Fruit fly (Drosophila melanogaster) whole organism, embryonic: Measurements from ENCODE around the gene CG7379.

Source experiments
- B-H1 ChIP-seq: fragments of 200-800 bp; sonication (Bioruptor generic); IDR thresholded peaks from 3 replicates; pipeline ENCODE4 v1.3.6; 2022; ENCODE audit warnings: missing biosample characterization, missing genetic modification characterization
- CG10543 ChIP-seq: fragments of 200-800 bp; sonication (Bioruptor generic); optimal IDR thresholded peaks from 3 replicates; lab custom pipeline; 2017; ENCODE audit warnings: missing biosample characterization, mild to moderate bottlenecking, missing genetic modification characterization, moderate library complexity
- CG11695 ChIP-seq: fragments of 200-800 bp; sonication (Bioruptor generic); IDR thresholded peaks from 3 replicates; pipeline ENCODE4 v1.3.6; 2022; ENCODE audit warnings: missing biosample characterization, missing genetic modification characterization
- CG13424 ChIP-seq: fragments of 200-800 bp; sonication (Bioruptor generic); optimal IDR thresholded peaks from 2 replicates; lab custom pipeline; 2019; ENCODE audit warnings: missing biosample characterization, mild to moderate bottlenecking, missing genetic modification characterization, moderate library complexity
- CG15269 ChIP-seq: fragments of 200-800 bp; sonication (Bioruptor generic); optimal IDR thresholded peaks from 2 replicates; lab custom pipeline; 2018; ENCODE audit warnings: missing biosample characterization, mild to moderate bottlenecking, missing genetic modification characterization, moderate library complexity
- CG15601 ChIP-seq: fragments of 200-800 bp; sonication (Bioruptor generic); optimal IDR thresholded peaks from 3 replicates; lab custom pipeline; 2019; ENCODE audit warnings: missing biosample characterization, mild to moderate bottlenecking, missing genetic modification characterization, moderate library complexity
- CG16813 ChIP-seq: fragments of 200-800 bp; sonication (Bioruptor generic); IDR thresholded peaks from 3 replicates; pipeline ENCODE4 v1.3.6; 2022; ENCODE audit warnings: missing biosample characterization, missing genetic modification characterization; ENCODE audit not compliant: partially characterized antibody
- CG17568 ChIP-seq: fragments of 200-800 bp; sonication (Bioruptor generic); optimal IDR thresholded peaks from 2 replicates; lab custom pipeline; 2018; ENCODE audit warnings: missing biosample characterization, mild to moderate bottlenecking, missing genetic modification characterization, moderate library complexity
- CG31441 ChIP-seq: fragments of 200-800 bp; sonication (Bioruptor generic); IDR thresholded peaks from 2 replicates; pipeline ENCODE4 v1.3.6; 2022; ENCODE audit warnings: missing biosample characterization, missing genetic modification characterization
- CG33557 ChIP-seq: fragments of 200-800 bp; sonication (Bioruptor generic); optimal IDR thresholded peaks from 2 replicates; lab custom pipeline; 2019; ENCODE audit warnings: missing biosample characterization, mild to moderate bottlenecking, missing genetic modification characterization, moderate library complexity
- CG4360 ChIP-seq: fragments of 200-800 bp; sonication (Bioruptor generic); IDR thresholded peaks from 2 replicates; pipeline ENCODE4 v1.3.6; 2022; ENCODE audit warnings: missing biosample characterization, missing genetic modification characterization
- CG4707 ChIP-seq: fragments of 200-800 bp; sonication (Bioruptor generic); optimal IDR thresholded peaks from 2 replicates; lab custom pipeline; 2018; ENCODE audit warnings: missing biosample characterization, mild to moderate bottlenecking, missing genetic modification characterization, moderate library complexity
- CG6765 ChIP-seq: fragments of 200-800 bp; sonication (Bioruptor generic); optimal IDR thresholded peaks from 3 replicates; lab custom pipeline; 2017; ENCODE audit warnings: missing biosample characterization, mild to moderate bottlenecking, missing genetic modification characterization
- CG6813 ChIP-seq: fragments of 200-800 bp; sonication (Bioruptor generic); optimal IDR thresholded peaks from 2 replicates; lab custom pipeline; 2017; ENCODE audit warnings: missing biosample characterization, missing genetic modification characterization, mild to moderate bottlenecking, moderate library complexity, missing genetic modification reagents
- CG7357 ChIP-seq: fragments of 200-800 bp; sonication (Bioruptor generic); IDR thresholded peaks from 3 replicates; pipeline ENCODE4 v1.3.6; 2022; ENCODE audit warnings: missing biosample characterization, missing genetic modification characterization
- CG7372 ChIP-seq: fragments of 200-800 bp; sonication (Bioruptor generic); IDR thresholded peaks from 2 replicates; pipeline ENCODE4 v1.3.6; 2022; ENCODE audit warnings: missing biosample characterization, missing genetic modification characterization
- CG7928 ChIP-seq: fragments of 200-800 bp; sonication (Bioruptor generic); optimal IDR thresholded peaks from 2 replicates; lab custom pipeline; 2017; ENCODE audit warnings: missing biosample characterization, mild to moderate bottlenecking, missing genetic modification characterization
- CG8388 ChIP-seq: fragments of 200-800 bp; sonication (Bioruptor generic); optimal IDR thresholded peaks from 2 replicates; lab custom pipeline; 2019; ENCODE audit warnings: missing biosample characterization, mild to moderate bottlenecking, missing genetic modification characterization, moderate library complexity
- CG9215 ChIP-seq: fragments of 200-800 bp; sonication (Bioruptor generic); IDR thresholded peaks from 2 replicates; pipeline ENCODE4 v1.3.6; 2022; ENCODE audit warnings: missing biosample characterization, missing genetic modification characterization
- CG9609 ChIP-seq: fragments of 200-800 bp; sonication (Bioruptor generic); optimal IDR thresholded peaks from 3 replicates; lab custom pipeline; 2016; ENCODE audit warnings: missing biosample characterization, missing genetic modification characterization
- CTCF ChIP-seq: fragments of 200-800 bp; sonication (Bioruptor generic); optimal IDR thresholded peaks from 2 replicates; lab custom pipeline; 2017; ENCODE audit warnings: missing biosample characterization, mild to moderate bottlenecking, missing genetic modification characterization, moderate library complexity
- Dbx ChIP-seq: fragments of 200-800 bp; sonication (Bioruptor generic); IDR thresholded peaks from 3 replicates; pipeline ENCODE4 v1.3.6; 2022; ENCODE audit warnings: missing biosample characterization, missing genetic modification characterization
- Fer2 ChIP-seq: fragments of 200-800 bp; sonication (Bioruptor generic); optimal IDR thresholded peaks from 2 replicates; lab custom pipeline; 2018; ENCODE audit warnings: missing biosample characterization, mild to moderate bottlenecking, missing genetic modification characterization, moderate library complexity
- GATAe ChIP-seq: fragments of 200-800 bp; sonication (Bioruptor generic); conservative IDR thresholded peaks from 2 replicates; pipeline ENCODE4 v1.3.6; 2022; ENCODE audit warnings: missing biosample characterization, missing genetic modification characterization
- H2.0 ChIP-seq: fragments of 200-800 bp; sonication (Bioruptor generic); IDR thresholded peaks from 2 replicates; pipeline ENCODE4 v1.3.6; 2022; ENCODE audit warnings: missing biosample characterization, missing genetic modification characterization
- Max ChIP-seq: fragments of 200-800 bp; sonication (Bioruptor generic); optimal IDR thresholded peaks from 2 replicates; lab custom pipeline; 2016; ENCODE audit warnings: missing biosample characterization, mild to moderate bottlenecking, missing genetic modification characterization
- Opbp ChIP-seq: fragments of 200-800 bp; sonication (Bioruptor generic); IDR thresholded peaks from 3 replicates; pipeline ENCODE4 v1.3.6; 2022; ENCODE audit warnings: missing biosample characterization, missing genetic modification characterization; ENCODE audit not compliant: partially characterized antibody
- Poxn ChIP-seq: fragments of 200-800 bp; sonication (Bioruptor generic); IDR thresholded peaks from 2 replicates; pipeline ENCODE4 v1.3.6; 2022; ENCODE audit warnings: missing biosample characterization, missing genetic modification characterization
- Ptx1 ChIP-seq: fragments of 200-800 bp; sonication (Bioruptor generic); IDR thresholded peaks from 2 replicates; pipeline ENCODE4 v1.3.6; 2022; ENCODE audit warnings: missing biosample characterization, missing genetic modification characterization
- Sox100B ChIP-seq: fragments of 200-800 bp; sonication (Bioruptor generic); optimal IDR thresholded peaks from 3 replicates; lab custom pipeline; 2018; ENCODE audit warnings: missing biosample characterization, mild to moderate bottlenecking, missing genetic modification characterization
- ara ChIP-seq: fragments of 200-800 bp; sonication (Bioruptor generic); IDR thresholded peaks from 2 replicates; pipeline ENCODE4 v1.3.6; 2022; ENCODE audit warnings: missing biosample characterization, missing genetic modification characterization
- cato ChIP-seq: fragments of 200-800 bp; sonication (Bioruptor generic); optimal IDR thresholded peaks from 2 replicates; lab custom pipeline; 2016; ENCODE audit warnings: missing biosample characterization, missing genetic modification characterization, borderline replicate concordance
- danr ChIP-seq: fragments of 200-800 bp; sonication (Bioruptor generic); IDR thresholded peaks from 2 replicates; pipeline ENCODE4 v1.3.6; 2022; ENCODE audit warnings: missing biosample characterization, missing genetic modification characterization
- fd64A ChIP-seq: fragments of 200-800 bp; sonication (Bioruptor generic); optimal IDR thresholded peaks from 3 replicates; lab custom pipeline; 2018; ENCODE audit warnings: missing biosample characterization, mild to moderate bottlenecking, missing genetic modification characterization
- inv ChIP-seq: fragments of 200-800 bp; sonication (Bioruptor generic); IDR thresholded peaks from 2 replicates; pipeline ENCODE4 v1.3.6; 2022; ENCODE audit warnings: missing biosample characterization, missing genetic modification characterization; ENCODE audit not compliant: partially characterized antibody
- nom ChIP-seq: fragments of 200-800 bp; sonication (Bioruptor generic); optimal IDR thresholded peaks from 2 replicates; lab custom pipeline; 2017; ENCODE audit warnings: missing biosample characterization, missing genetic modification characterization, mild to moderate bottlenecking, moderate library complexity, missing genetic modification reagents
- odd ChIP-seq: fragments of 200-800 bp; sonication (Bioruptor generic); optimal IDR thresholded peaks from 2 replicates; lab custom pipeline; 2017; ENCODE audit warnings: missing biosample characterization, mild to moderate bottlenecking, missing genetic modification characterization
- pb ChIP-seq: fragments of 200-800 bp; sonication (Bioruptor generic); optimal IDR thresholded peaks from 3 replicates; lab custom pipeline; 2016; ENCODE audit warnings: missing biosample characterization, missing genetic modification characterization
- pho ChIP-seq: fragments of 200-800 bp; sonication (Bioruptor generic); optimal IDR thresholded peaks from 2 replicates; lab custom pipeline; 2016; ENCODE audit warnings: missing biosample characterization, missing genetic modification characterization
- pita ChIP-seq: fragments of 200-800 bp; sonication (Bioruptor generic); optimal IDR thresholded peaks from 2 replicates; lab custom pipeline; 2017; ENCODE audit warnings: missing biosample characterization, mild to moderate bottlenecking, missing genetic modification characterization
- prd ChIP-seq, 3 experiments: fragments of >200 bp in 2 of 3; fragments of 200-800 bp in 1 of 3; sonication (Bioruptor generic) in 1 of 3; optimal IDR thresholded peaks in 2 of 3; IDR thresholded peaks in 1 of 3; 2 replicates in 2 of 3; 3 replicates in 1 of 3; pipeline versions ENCODE4 v1.3.6 to Lab custom; 2017 to 2022; ENCODE audit warnings: missing biosample characterization in 1 of 3, missing genetic modification characterization in 1 of 3
- rib ChIP-seq: fragments of 200-800 bp; sonication (Bioruptor generic); IDR thresholded peaks from 2 replicates; pipeline ENCODE4 v1.3.6; 2022; ENCODE audit warnings: missing biosample characterization, missing genetic modification characterization
- run ChIP-seq: fragments of 200-800 bp; sonication (Bioruptor generic); optimal IDR thresholded peaks from 3 replicates; lab custom pipeline; 2018; ENCODE audit warnings: missing biosample characterization, mild to moderate bottlenecking, missing genetic modification characterization
- sc ChIP-seq, 3 experiments: fragments of >200 bp in 2 of 3; fragments of 200-800 bp in 1 of 3; sonication (Bioruptor generic) in 1 of 3; optimal IDR thresholded peaks; 2 replicates in 2 of 3; 3 replicates in 1 of 3; lab custom pipeline; 2017; ENCODE audit warnings: mild to moderate bottlenecking in 1 of 3, missing biosample characterization in 1 of 3, missing genetic modification characterization in 1 of 3, missing genetic modification reagents in 1 of 3
- sqz ChIP-seq: fragments of 200-800 bp; sonication (Bioruptor generic); optimal IDR thresholded peaks from 3 replicates; lab custom pipeline; 2018; ENCODE audit warnings: missing biosample characterization, mild to moderate bottlenecking, missing genetic modification characterization
- sr ChIP-seq: fragments of 200-800 bp; sonication (Bioruptor generic); IDR thresholded peaks from 3 replicates; pipeline ENCODE4 v1.3.6; 2022; ENCODE audit warnings: missing biosample characterization, missing genetic modification characterization
- tll ChIP-seq, 2 experiments: fragments of 200-800 bp in 1 of 2; fragments of >200 bp in 1 of 2; sonication (Bioruptor generic) in 1 of 2; optimal IDR thresholded peaks; 2 replicates each; lab custom pipeline; 2017 to 2019; ENCODE audit warnings: missing biosample characterization in 2 of 2, missing genetic modification characterization in 2 of 2, mild to moderate bottlenecking in 1 of 2, moderate library complexity in 1 of 2
- trem ChIP-seq: fragments of 200-800 bp; optimal IDR thresholded peaks from 3 replicates; lab custom pipeline; 2019; ENCODE audit warnings: missing biosample characterization, mild to moderate bottlenecking, missing genetic modification characterization, moderate library complexity
- yki ChIP-seq: fragments of >200 bp; optimal IDR thresholded peaks from 3 replicates; lab custom pipeline; 2018
- zf30C ChIP-seq: fragments of 200-800 bp; sonication (Bioruptor generic); optimal IDR thresholded peaks from 3 replicates; lab custom pipeline; 2018; ENCODE audit warnings: missing biosample characterization, mild to moderate bottlenecking, missing genetic modification characterization

CG7379 gene

dm6 chr3R:17781371-17781770 is 16.7 kb downstream of the CG7379 start (continued):
- TF ChIP-seq pita = no peak
- TF ChIP-seq sqz = peak; percentile 65
- TF ChIP-seq H2.0 (GFP tag; lab: Robert Waterston, UW) = peak; percentile 69
- peak; percentile 88 for TF ChIP-seq CG13424 (tag; lab: Kevin White, UChicago)
- TF ChIP-seq B-H1 (GFP tag; lab: Robert Waterston, UW) = peak; percentile 84
- TF ChIP-seq Poxn = no peak
- no peak for TF ChIP-seq yki (lab: Kevin White, UChicago)
- TF ChIP-seq CG33557 = no peak
- peak; percentile 47 for TF ChIP-seq CG4707 (GFP tag; lab: Kevin White, UChicago)
- TF ChIP-seq CG15269 (tag; lab: Kevin White, UChicago) = peak; percentile 88
- peak; percentile 64 for TF ChIP-seq Sox100B (GFP tag; lab: Kevin White, UChicago)
- TF ChIP-seq CG8388 (GFP tag; lab: Kevin White, UChicago) = peak; percentile 73
- peak; percentile 72 for TF ChIP-seq pb (GFP tag; lab: Kevin White, UChicago)
- TF ChIP-seq Max (GFP tag; lab: Kevin White, UChicago) = peak; percentile 35
- TF ChIP-seq CG31441 (GFP tag; lab: Robert Waterston, UW) = peak; percentile 91
- TF ChIP-seq cato (GFP tag; lab: Kevin White, UChicago) = peak; percentile 24
- TF ChIP-seq CG11695 (GFP tag; lab: Robert Waterston, UW) = peak; percentile 80
- peak; percentile 21 for TF ChIP-seq zf30C (GFP tag; lab: Kevin White, UChicago)
- peak; percentile 85 for TF ChIP-seq CG7372 (GFP tag; lab: Robert Waterston, UW)
- TF ChIP-seq pho = peak; percentile 72
- peak; percentile 85 for TF ChIP-seq CG10543
- TF ChIP-seq CG6813 (GFP tag; lab: Kevin White, UChicago) = peak; percentile 71
- no peak for TF ChIP-seq sc (optimal IDR thresholded peaks at IDR 0.05; lab: Kevin White, UChicago)
- peak; percentile 15 for TF ChIP-seq sc (GFP tag; optimal IDR thresholded peaks at IDR 0.05; lab: Kevin White, UChicago)
- TF ChIP-seq CG7357 = peak; percentile 78
- peak; percentile 75 for TF ChIP-seq run
- peak; percentile 82 for TF ChIP-seq CG9215
- TF ChIP-seq Dbx (GFP tag; lab: Robert Waterston, UW) = peak; percentile 88
- TF ChIP-seq CG4360 (GFP tag; lab: Robert Waterston, UW) = peak; percentile 50
- peak; percentile 6 for TF ChIP-seq fd64A (GFP tag; lab: Kevin White, UChicago)
- TF ChIP-seq CG9609 (GFP tag; lab: Kevin White, UChicago) = peak; percentile 68
- TF ChIP-seq Opbp (GFP tag; lab: Robert Waterston, UW) = no peak
- TF ChIP-seq CG7928 (GFP tag; lab: Kevin White, UChicago) = peak; percentile 39
- no peak for TF ChIP-seq CG16813 (GFP tag; lab: Robert Waterston, UW)
- TF ChIP-seq rib (GFP tag; lab: Robert Waterston, UW) = peak; percentile 77
- TF ChIP-seq inv (GFP tag; lab: Robert Waterston, UW) = no peak
- TF ChIP-seq CG15601 = peak; percentile 67
- no peak for TF ChIP-seq prd (optimal IDR thresholded peaks at IDR 0.05; lab: Kevin White, UChicago)
- TF ChIP-seq prd (GFP tag; IDR thresholded peaks at IDR 0.05; lab: Robert Waterston, UW) = peak; percentile 90
- no peak for TF ChIP-seq CG17568 (GFP tag; lab: Kevin White, UChicago)
- peak; percentile 34 for TF ChIP-seq trem (tag; lab: Kevin White, UChicago)
- no peak for TF ChIP-seq CTCF (GFP tag; lab: Kevin White, UChicago)
- TF ChIP-seq nom (GFP tag; lab: Kevin White, UChicago) = no peak
- TF ChIP-seq ara (GFP tag; lab: Robert Waterston, UW) = peak; percentile 86
- TF ChIP-seq odd (GFP tag; lab: Kevin White, UChicago) = peak; percentile 35
- TF ChIP-seq Fer2 (tag; lab: Kevin White, UChicago) = peak; percentile 87
- TF ChIP-seq sr (GFP tag; lab: Robert Waterston, UW) = peak; percentile 49; the same call in 1 of the 3 replicates
- TF ChIP-seq GATAe (GFP tag; lab: Robert Waterston, UW) = no peak; the same call in 1 of the 2 replicates
- peak; percentile 60; the same call in 1 of the 2 replicates for TF ChIP-seq danr (GFP tag; lab: Robert Waterston, UW)
- TF ChIP-seq tll (GFP tag; optimal IDR thresholded peaks at IDR 0.05; lab: Kevin White, UChicago) = no peak
- TF ChIP-seq Ptx1 (GFP tag; lab: Robert Waterston, UW) = peak; percentile 90
- peak; percentile 64 for TF ChIP-seq CG6765 (GFP tag; lab: Kevin White, UChicago)
